Worm (Caenorhabditis elegans) whole organism, L2 larva: Measurements from ENCODE around the gene R10F2.6.

Experiments
- C34F6.9 ChIP-seq: fragments of 150-350 bp; optimal IDR thresholded peaks from 2 replicates; lab custom pipeline; 2014; ENCODE audit warnings: missing biosample characterization, missing genetic modification characterization
- F13H6.1 ChIP-seq: sonication (generic microtip); optimal IDR thresholded peaks from 2 replicates; lab custom pipeline; 2016; ENCODE audit warnings: missing genetic modification characterization, missing compliant biosample characterization
- R02D3.7 ChIP-seq: fragments of 150-350 bp; optimal IDR thresholded peaks from 2 replicates; lab custom pipeline; 2014; ENCODE audit warnings: missing biosample characterization, missing genetic modification characterization
- Y55F3AM.14 ChIP-seq: fragments of 200-800 bp; sonication (Bioruptor generic); optimal IDR thresholded peaks from 2 replicates; lab custom pipeline; 2018; ENCODE audit warnings: mild to moderate bottlenecking, missing genetic modification characterization, missing compliant biosample characterization
- ZK546.5 ChIP-seq: sonication (generic microtip); optimal IDR thresholded peaks from 2 replicates; lab custom pipeline; 2017; ENCODE audit warnings: missing biosample characterization, missing genetic modification characterization
- aly-2 ChIP-seq: fragments of 150-350 bp; optimal IDR thresholded peaks from 2 replicates; lab custom pipeline; 2014; ENCODE audit warnings: missing biosample characterization, missing genetic modification characterization
- ama-1 ChIP-seq: fragments of 150-350 bp; optimal IDR thresholded peaks from 2 replicates; lab custom pipeline; 2018; ENCODE audit warnings: inconsistent platforms
- blmp-1 ChIP-seq: sonication (generic microtip); optimal IDR thresholded peaks from 2 replicates; lab custom pipeline; 2017; ENCODE audit warnings: missing genetic modification characterization, mild to moderate bottlenecking, missing compliant biosample characterization, antibody characterized with exemption, moderate library complexity; ENCODE audit not compliant: insufficient read depth
- ceh-16 ChIP-seq: fragments of 150-350 bp; optimal IDR thresholded peaks from 2 replicates; lab custom pipeline; 2014; ENCODE audit warnings: missing biosample characterization, missing genetic modification characterization
- crh-2 ChIP-seq: sonication (generic microtip); optimal IDR thresholded peaks from 2 replicates; lab custom pipeline; 2017; ENCODE audit warnings: missing biosample characterization, missing genetic modification characterization
- dmd-4 ChIP-seq: sonication (generic microtip); optimal IDR thresholded peaks from 2 replicates; lab custom pipeline; 2017; ENCODE audit warnings: missing biosample characterization, missing genetic modification characterization
- egl-27 ChIP-seq: sonication (generic microtip); optimal IDR thresholded peaks from 3 replicates; lab custom pipeline; 2017; ENCODE audit warnings: missing biosample characterization, missing genetic modification reagents, missing genetic modification characterization
- elt-1 ChIP-seq: fragments of 150-350 bp; optimal IDR thresholded peaks from 2 replicates; lab custom pipeline; 2014; ENCODE audit warnings: missing biosample characterization, missing genetic modification characterization
- elt-3 ChIP-seq: sonication (generic microtip); optimal IDR thresholded peaks from 2 replicates; lab custom pipeline; 2017; ENCODE audit warnings: missing biosample characterization, missing genetic modification characterization
- fos-1 ChIP-seq: fragments of 150-350 bp; optimal IDR thresholded peaks from 2 replicates; lab custom pipeline; 2014; ENCODE audit warnings: missing biosample characterization, missing genetic modification characterization
- gmeb-1 ChIP-seq: fragments of 150-350 bp; optimal IDR thresholded peaks from 2 replicates; lab custom pipeline; 2014; ENCODE audit warnings: missing biosample characterization, missing genetic modification characterization
- lin-13 ChIP-seq: fragments of 150-350 bp; optimal IDR thresholded peaks from 2 replicates; lab custom pipeline; 2014; ENCODE audit warnings: missing biosample characterization, missing genetic modification reagents, missing genetic modification characterization
- lin-39 ChIP-seq: fragments of 150-350 bp; optimal IDR thresholded peaks from 2 replicates; lab custom pipeline; 2014; ENCODE audit warnings: missing biosample characterization, missing genetic modification reagents, missing genetic modification characterization
- mbf-1 ChIP-seq: sonication (generic microtip); optimal IDR thresholded peaks from 2 replicates; lab custom pipeline; 2017; ENCODE audit warnings: missing biosample characterization, missing genetic modification characterization
- nhr-10 ChIP-seq: sonication (generic microtip); optimal IDR thresholded peaks from 2 replicates; lab custom pipeline; 2017; ENCODE audit warnings: missing biosample characterization, missing genetic modification characterization
- nhr-11 ChIP-seq: fragments of 150-350 bp; optimal IDR thresholded peaks from 2 replicates; lab custom pipeline; 2014; ENCODE audit warnings: missing biosample characterization, missing genetic modification characterization
- nhr-12 ChIP-seq: fragments of 150-350 bp; optimal IDR thresholded peaks from 2 replicates; lab custom pipeline; 2014; ENCODE audit warnings: missing biosample characterization, missing genetic modification characterization
- nhr-21 ChIP-seq: fragments of 150-350 bp; optimal IDR thresholded peaks from 2 replicates; lab custom pipeline; 2014; ENCODE audit warnings: missing biosample characterization, missing genetic modification characterization
- nhr-237 ChIP-seq: fragments of 150-350 bp; optimal IDR thresholded peaks from 2 replicates; lab custom pipeline; 2014; ENCODE audit warnings: missing biosample characterization, missing genetic modification characterization
- nhr-25 ChIP-seq: fragments of 150-350 bp; sonication (generic microtip); optimal IDR thresholded peaks from 3 replicates; lab custom pipeline; 2014; ENCODE audit warnings: missing biosample characterization, missing genetic modification characterization
- nhr-6 ChIP-seq: fragments of 150-350 bp; optimal IDR thresholded peaks from 2 replicates; lab custom pipeline; 2014; ENCODE audit warnings: missing biosample characterization, missing genetic modification characterization
- peb-1 ChIP-seq: fragments of 150-350 bp; optimal IDR thresholded peaks from 2 replicates; lab custom pipeline; 2014; ENCODE audit warnings: missing biosample characterization, missing genetic modification characterization
- skn-1 ChIP-seq: sonication (generic microtip); optimal IDR thresholded peaks from 2 replicates; lab custom pipeline; 2017; ENCODE audit warnings: missing biosample characterization, missing genetic modification characterization
- sma-9 ChIP-seq, 2 experiments: fragments of 150-350 bp in 1 of 2; sonication (generic microtip) in 1 of 2; optimal IDR thresholded peaks; 2 replicates each; lab custom pipeline; 2014 to 2016; ENCODE audit warnings: missing genetic modification characterization in 2 of 2, mild to moderate bottlenecking in 1 of 2, missing biosample characterization in 1 of 2, missing compliant biosample characterization in 1 of 2, missing genetic modification reagents in 1 of 2, moderate library complexity in 1 of 2
- snpc-4 ChIP-seq: fragments of 150-350 bp; optimal IDR thresholded peaks from 2 replicates; lab custom pipeline; 2014; ENCODE audit warnings: missing biosample characterization, missing genetic modification characterization
- unc-39 ChIP-seq: fragments of 150-350 bp; optimal IDR thresholded peaks from 2 replicates; lab custom pipeline; 2014; ENCODE audit warnings: missing biosample characterization, missing genetic modification characterization
- unc-55 ChIP-seq: fragments of 150-350 bp; sonication (generic microtip); optimal IDR thresholded peaks from 3 replicates; lab custom pipeline; 2014; ENCODE audit warnings: missing biosample characterization, missing genetic modification reagents, missing genetic modification characterization
- unc-62 ChIP-seq: fragments of 150-350 bp; optimal IDR thresholded peaks from 2 replicates; lab custom pipeline; 2014; ENCODE audit warnings: missing biosample characterization, missing genetic modification reagents, missing genetic modification characterization
- zag-1 ChIP-seq: fragments of 150-350 bp; optimal IDR thresholded peaks from 2 replicates; lab custom pipeline; 2014; ENCODE audit warnings: missing biosample characterization, missing genetic modification characterization
- ztf-1 ChIP-seq: fragments of 200-800 bp; sonication (Bioruptor generic); conservative IDR thresholded peaks from 2 replicates; pipeline ENCODE4 v1.3.6; 2022; ENCODE audit warnings: missing genetic modification characterization, missing compliant biosample characterization
- ztf-11 ChIP-seq: sonication (generic microtip); optimal IDR thresholded peaks from 2 replicates; lab custom pipeline; 2017; ENCODE audit warnings: missing biosample characterization, missing genetic modification characterization
- ztf-4 ChIP-seq: fragments of 150-350 bp; optimal IDR thresholded peaks from 2 replicates; lab custom pipeline; 2014; ENCODE audit warnings: missing biosample characterization, missing genetic modification characterization

The R10F2.6 gene

ce11 chrIII:2946101-2946500 lies 2.2 kb upstream of the R10F2.6 start, which contains the start of gene H05C05.4:
Gene H05C05.4, minus strand, starts transcription at chrIII:2946201.
- no peak for TF ChIP-seq Y55F3AM.14 (GFP tag; lab: Kevin White, UChicago)
- TF ChIP-seq R02D3.7: no peak
- no peak for TF ChIP-seq ZK546.5 (tag; lab: Kevin White, UChicago)
- TF ChIP-seq nhr-21: no peak
- no peak for TF ChIP-seq zag-1 (tag; lab: Kevin White, UChicago)
- no peak for TF ChIP-seq ztf-4
- TF ChIP-seq unc-39 (tag; lab: Kevin White, UChicago): no peak
- no peak for TF ChIP-seq lin-13 (GFP tag; lab: Kevin White, UChicago)
- no peak for TF ChIP-seq blmp-1 (tag; lab: Kevin White, UChicago)
- TF ChIP-seq dmd-4 (tag; lab: Kevin White, UChicago): no peak
- TF ChIP-seq aly-2 (tag; lab: Kevin White, UChicago): no peak
- TF ChIP-seq crh-2 (tag; lab: Kevin White, UChicago): no peak
- TF ChIP-seq lin-39: no peak
- no peak for TF ChIP-seq C34F6.9
- no peak for TF ChIP-seq gmeb-1 (tag; lab: Kevin White, UChicago)
- no peak for TF ChIP-seq nhr-25 (tag; lab: Kevin White, UChicago)
- no peak for TF ChIP-seq elt-1 (tag; lab: Kevin White, UChicago)
- TF ChIP-seq peb-1: no peak

DNA sequence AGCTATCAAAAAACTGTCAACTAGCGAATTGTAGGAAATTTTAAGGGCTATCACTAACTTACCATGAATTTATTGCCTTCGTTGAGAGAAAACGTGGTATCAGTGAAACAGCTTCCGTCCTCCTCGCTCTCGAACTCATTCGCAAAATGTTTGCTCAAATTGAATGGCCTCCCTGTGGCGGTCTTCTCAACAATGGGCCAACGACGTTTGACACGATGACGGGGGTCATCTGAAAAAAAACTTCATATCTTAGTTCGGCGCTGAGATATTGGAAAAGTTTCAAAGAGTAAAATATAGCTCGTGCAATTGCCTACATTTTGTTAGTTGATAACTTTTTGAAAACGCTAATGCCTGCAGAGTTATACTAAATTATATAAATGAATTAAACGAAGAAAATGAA lies 2.3 kb downstream of the R10F2.6 start:
- no peak for TF ChIP-seq elt-3 (tag; lab: Kevin White, UChicago)
- no peak for TF ChIP-seq F13H6.1 (tag; lab: Kevin White, UChicago)
- no peak for TF ChIP-seq nhr-6 (tag; lab: Kevin White, UChicago)
- no peak for TF ChIP-seq ama-1 (lab: Kevin White, UChicago)
- no peak for TF ChIP-seq aly-2 (tag; lab: Kevin White, UChicago)
- no peak for TF ChIP-seq nhr-11
- TF ChIP-seq nhr-12 (tag; lab: Kevin White, UChicago): no peak
- no peak for TF ChIP-seq snpc-4 (tag; lab: Kevin White, UChicago)
- no peak for TF ChIP-seq skn-1 (tag; lab: Kevin White, UChicago)
- TF ChIP-seq unc-39 (tag; lab: Kevin White, UChicago): no peak
- TF ChIP-seq crh-2 (tag; lab: Kevin White, UChicago): no peak
- no peak for TF ChIP-seq sma-9 (GFP tag; optimal IDR thresholded peaks at IDR 0.05; lab: Kevin White, UChicago)
- no peak for TF ChIP-seq sma-9 (tag; optimal IDR thresholded peaks at IDR 0.05; lab: Kevin White, UChicago)
- no peak for TF ChIP-seq nhr-237
- TF ChIP-seq ZK546.5 (tag; lab: Kevin White, UChicago): no peak

- TF ChIP-seq F13H6.1 (tag; lab: Kevin White, UChicago): no peak
- TF ChIP-seq, all 48 proteins: peak for 0
Measured at ce11 chrIII:2937780-2938179, 6.1 kb downstream of the R10F2.6 start.

- TF ChIP-seq gmeb-1 (tag; lab: Kevin White, UChicago) (no peak), unc-55 (GFP tag; lab: Kevin White, UChicago) (no peak), Y55F3AM.14 (GFP tag; lab: Kevin White, UChicago) (no peak), egl-27 (no peak), ceh-16 (no peak), unc-62 (GFP tag; lab: Kevin White, UChicago) (no peak), aly-2 (tag; lab: Kevin White, UChicago) (no peak), ztf-11 (tag; lab: Kevin White, UChicago) (no peak), nhr-6 (tag; lab: Kevin White, UChicago) (no peak), ztf-1 (GFP tag; lab: Robert Waterston, UW) (no peak), sma-9 (GFP tag; optimal IDR thresholded peaks at IDR 0.05; lab: Kevin White, UChicago) (no peak), sma-9 (tag; optimal IDR thresholded peaks at IDR 0.05; lab: Kevin White, UChicago) (no peak), mbf-1 (no peak), elt-1 (tag; lab: Kevin White, UChicago) (no peak), elt-3 (tag; lab: Kevin White, UChicago) (no peak), blmp-1 (tag; lab: Kevin White, UChicago) (no peak), lin-39 (no peak)
Measured at ce11 chrIII:2924658-2925057, 19.2 kb downstream of the R10F2.6 start, which contains the start of gene R10F2.5. Gene R10F2.5, minus strand, starts transcription at chrIII:2924758.

DNA sequence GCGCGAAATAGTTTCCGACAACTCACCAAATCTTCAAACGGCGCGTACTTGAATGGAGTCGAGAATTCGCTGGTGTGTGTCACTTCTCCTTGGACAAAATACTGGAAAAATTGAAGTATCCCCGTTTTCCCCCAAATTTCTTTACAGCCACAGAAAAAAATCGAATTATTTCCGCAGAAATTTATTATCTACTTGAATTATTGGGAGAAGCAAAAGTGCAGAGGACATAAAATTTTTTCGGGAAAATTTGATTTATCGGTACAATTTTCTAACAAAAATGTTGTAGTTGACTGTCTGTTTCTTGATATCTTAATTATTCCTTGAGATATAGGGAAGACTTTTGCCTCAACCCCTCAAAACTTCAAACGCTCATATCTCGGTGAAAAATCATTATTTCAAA lies 20.9 kb downstream of the R10F2.6 start, which contains the start of gene R10F2.4:
R10F2.4 (minus strand) TSS at position 101 of the 400 bp plus-strand sequence.
- TF ChIP-seq skn-1 (tag; lab: Kevin White, UChicago) (no peak), nhr-10 (tag; lab: Kevin White, UChicago) (no peak), nhr-25 (tag; lab: Kevin White, UChicago) (no peak), unc-55 (GFP tag; lab: Kevin White, UChicago) (no peak), nhr-21 (no peak), fos-1 (tag; lab: Kevin White, UChicago) (no peak)
